Worm (Caenorhabditis elegans): ENCODE results near the gene T12E12.6.

- TF ChIP-seq him-1 (tag; optimal IDR thresholded peaks at IDR 0.05) (no peak), dao-5 (tag; optimal IDR thresholded peaks at IDR 0.05) (no peak)
Observed at ce11 chrIV:5583184-5583583, 9.3 kb upstream of the T12E12.6 start.

Measured in whole organism, L4/young adult.